Fruit fly (Drosophila melanogaster): Measurements from ENCODE around the gene comt.

Gene comt

dm6 chrX:13258757-13259067, at the start of gene comt (continued):
- TF ChIP-seq nom (GFP tag; optimal IDR thresholded peaks at IDR 0.05) = peak; percentile 22
- TF ChIP-seq Ssrp (tag; optimal IDR thresholded peaks at IDR 0.05) = peak; percentile 68
- no peak for TF ChIP-seq br (optimal IDR thresholded peaks at IDR 0.05)
- TF ChIP-seq CG1602 (GFP tag; optimal IDR thresholded peaks at IDR 0.05) = peak; percentile 31
- TF ChIP-seq Doc3 (GFP tag; IDR thresholded peaks at IDR 0.05; ENCODE audit: partially characterized antibody) = no peak
- TF ChIP-seq Dbx (GFP tag; IDR thresholded peaks at IDR 0.05) = 0 out of 3 replicates have a peak, but pooled peaks have one; percentile 59
- peak; percentile 52 for TF ChIP-seq sens-2 (GFP tag; IDR thresholded peaks at IDR 0.05)
- peak; percentile 12 for TF ChIP-seq CG18764 (GFP tag; optimal IDR thresholded peaks at IDR 0.05)
- TF ChIP-seq Mrtf (GFP tag; IDR thresholded peaks at IDR 0.05) = no peak
- no peak for TF ChIP-seq repo (GFP tag; optimal IDR thresholded peaks at IDR 0.05)
- TF ChIP-seq fd102C (GFP tag; optimal IDR thresholded peaks at IDR 0.05) = no peak
- peak; percentile 76 for TF ChIP-seq sens (GFP tag)
- peak; percentile 51 for TF ChIP-seq CG12104 (GFP tag; optimal IDR thresholded peaks at IDR 0.05)
- no peak for TF ChIP-seq lov (optimal IDR thresholded peaks at IDR 0.05)
- no peak for TF ChIP-seq lov (GFP tag; IDR thresholded peaks at IDR 0.05)
- no peak; the same call in 1 of the 2 replicates for TF ChIP-seq Ravus (GFP tag; IDR thresholded peaks at IDR 0.05)
- TF ChIP-seq Rfx (GFP tag; IDR thresholded peaks at IDR 0.05) = peak; percentile 42; the same call in 1 of the 2 replicates
- TF ChIP-seq ind (GFP tag; optimal IDR thresholded peaks at IDR 0.05) = peak; percentile 40
- TF ChIP-seq CG12299 (tag; optimal IDR thresholded peaks at IDR 0.05) = peak; percentile 39
- no peak for TF ChIP-seq gt (GFP tag; IDR thresholded peaks at IDR 0.05)
- TF ChIP-seq CG7839 (tag; optimal IDR thresholded peaks at IDR 0.05) = no peak
- no peak for TF ChIP-seq sna (GFP tag; IDR thresholded peaks at IDR 0.05; ENCODE audit: partially characterized antibody)
- TF ChIP-seq CG1647 (GFP tag; optimal IDR thresholded peaks at IDR 0.05) = no peak
- peak; percentile 45 for TF ChIP-seq tap (tag; optimal IDR thresholded peaks at IDR 0.05)

- TF ChIP-seq sqz (GFP tag; optimal IDR thresholded peaks at IDR 0.05) (peak; percentile 47), scrt (GFP tag; optimal IDR thresholded peaks at IDR 0.05) (peak; percentile 26), nom (GFP tag; optimal IDR thresholded peaks at IDR 0.05) (peak; percentile 76), ewg (GFP tag; optimal IDR thresholded peaks at IDR 0.05) (peak; percentile 15), Ravus (GFP tag; IDR thresholded peaks at IDR 0.05) (no peak)
Observed at dm6 chrX:13209410-13209809, 49.4 kb upstream of the comt start.

DNA sequence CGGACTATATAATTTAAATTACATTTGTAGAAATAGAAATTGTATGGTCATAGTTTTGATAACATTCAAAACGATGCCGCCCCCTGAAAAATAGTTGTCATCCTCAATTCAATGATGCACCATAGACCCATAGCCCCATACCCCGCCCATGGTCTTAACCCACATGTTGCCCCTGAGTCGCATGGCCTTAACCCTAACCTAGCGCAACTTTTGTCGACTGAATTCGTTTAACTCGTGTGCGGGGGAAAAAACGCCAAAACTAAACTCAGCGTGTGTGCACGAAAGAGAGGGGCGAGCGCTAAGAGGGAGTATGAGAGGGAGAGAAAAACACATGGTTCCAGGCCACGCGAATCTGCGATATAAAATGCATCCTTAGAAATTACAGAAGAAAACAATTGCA, 48.4 kb upstream of the comt start:
- TF ChIP-seq bbx (GFP tag; IDR thresholded peaks at IDR 0.05; ENCODE audit: partially characterized antibody) = peak; percentile 11; the same call in 1 of the 2 replicates
- TF ChIP-seq CG2199 (GFP tag; IDR thresholded peaks at IDR 0.05) = 0 out of 3 replicates have a peak, but pooled peaks have one; percentile 37
- TF ChIP-seq sens (GFP tag) = peak; percentile 9
- TF ChIP-seq CG13775 (GFP tag; optimal IDR thresholded peaks at IDR 0.05) = no peak
- TF ChIP-seq HLH4C (GFP tag; IDR thresholded peaks at IDR 0.05; ENCODE audit: partially characterized antibody) = 0 out of 3 replicates have a peak, but pooled peaks have one; percentile 7
- TF ChIP-seq so (GFP tag; IDR thresholded peaks at IDR 0.05) = no peak
- TF ChIP-seq ftz-f1 (GFP tag; optimal IDR thresholded peaks at IDR 0.05) = peak; percentile 49
- TF ChIP-seq CG1832 (GFP tag; optimal IDR thresholded peaks at IDR 0.05) = peak; percentile 29
- TF ChIP-seq crol (GFP tag; IDR thresholded peaks at IDR 0.05) = peak; percentile 41
- no peak for TF ChIP-seq CG33557 (GFP tag; optimal IDR thresholded peaks at IDR 0.05)
- no peak for TF ChIP-seq CG4854 (GFP tag; optimal IDR thresholded peaks at IDR 0.05)
- peak; percentile 53 for TF ChIP-seq CG10959 (GFP tag; IDR thresholded peaks at IDR 0.05)
- TF ChIP-seq bigmax (GFP tag; optimal IDR thresholded peaks at IDR 0.05) = peak; percentile 28
- peak; percentile 51 for TF ChIP-seq twi (tag; optimal IDR thresholded peaks at IDR 0.05)
- TF ChIP-seq CG34422 (GFP tag; IDR thresholded peaks at IDR 0.05) = peak; percentile 26; the same call in 1 of the 3 replicates
- TF ChIP-seq eve (GFP tag; optimal IDR thresholded peaks at IDR 0.05) = no peak
- TF ChIP-seq Hmr (GFP tag; optimal IDR thresholded peaks at IDR 0.05) = no peak
- peak; percentile 27 for TF ChIP-seq dm (GFP tag; optimal IDR thresholded peaks at IDR 0.05)
- peak in 1 of 2 experiments; percentile 22 for TF ChIP-seq Hr78 (GFP tag; optimal IDR thresholded peaks at IDR 0.05)
- peak; percentile 14 for TF ChIP-seq scrt (GFP tag; optimal IDR thresholded peaks at IDR 0.05)
- 0 out of 4 replicates have a peak, but pooled peaks have one; percentile 29 for TF ChIP-seq chinmo (GFP tag; IDR thresholded peaks at IDR 0.05; ENCODE audit: partially characterized antibody)
- TF ChIP-seq gsb-n (tag; optimal IDR thresholded peaks at IDR 0.05) = no peak
- TF ChIP-seq sr (GFP tag; IDR thresholded peaks at IDR 0.05) = peak; percentile 57; the same call in 2 of the 3 replicates
